Worm (Caenorhabditis elegans) whole organism, L4 larva: ENCODE measurements around the gene flp-21.

Experiments
- D1046.2 ChIP-seq: fragments of 200-800 bp; sonication (Bioruptor generic); IDR thresholded peaks from 2 replicates; pipeline ENCODE4 v1.3.6; 2022; ENCODE audit warnings: missing genetic modification characterization, missing compliant biosample characterization
- F10B5.3 ChIP-seq: sonication (generic microtip); optimal IDR thresholded peaks from 2 replicates; lab custom pipeline; 2016; ENCODE audit warnings: mild to moderate bottlenecking, missing genetic modification characterization, missing compliant biosample characterization
- F49E8.2 ChIP-seq: sonication (generic microtip); optimal IDR thresholded peaks from 2 replicates; lab custom pipeline; 2016; ENCODE audit warnings: missing compliant biosample characterization, mild to moderate bottlenecking, missing genetic modification characterization, borderline replicate concordance
- R02D3.7 ChIP-seq: fragments of 150-350 bp; sonication (generic microtip); optimal IDR thresholded peaks from 3 replicates; lab custom pipeline; 2014; ENCODE audit warnings: missing biosample characterization, missing genetic modification characterization
- Y105C5A.15 ChIP-seq: fragments of 200-800 bp; sonication (Bioruptor generic); IDR thresholded peaks from 2 replicates; pipeline ENCODE4 v1.3.6; 2022; ENCODE audit warnings: missing genetic modification characterization, missing compliant biosample characterization
- aha-1 ChIP-seq: fragments of 150-350 bp; peaks from one replicate; lab custom pipeline; 2014; ENCODE audit warnings: missing biosample characterization, missing genetic modification characterization
- aly-2 ChIP-seq: sonication (generic microtip); optimal IDR thresholded peaks from 2 replicates; lab custom pipeline; 2018; ENCODE audit warnings: missing biosample characterization, missing genetic modification characterization
- arid-1 ChIP-seq: fragments of 200-800 bp; sonication (Bioruptor generic); conservative IDR thresholded peaks from 2 replicates; pipeline ENCODE4 v1.3.6; 2022; ENCODE audit warnings: missing genetic modification reagents, missing genetic modification characterization, missing compliant biosample characterization
- ceh-20 ChIP-seq: fragments of 200-800 bp; sonication (Bioruptor generic); IDR thresholded peaks from 2 replicates; pipeline ENCODE4 v1.3.6; 2022; ENCODE audit warnings: missing genetic modification reagents, missing genetic modification characterization, missing compliant biosample characterization
- ceh-28 ChIP-seq: fragments of 150-350 bp; optimal IDR thresholded peaks from 2 replicates; lab custom pipeline; 2014; ENCODE audit warnings: missing biosample characterization, missing genetic modification reagents, missing genetic modification characterization
- ces-1 ChIP-seq: fragments of 150-350 bp; sonication (generic microtip); optimal IDR thresholded peaks from 4 replicates; lab custom pipeline; 2014; ENCODE audit warnings: missing biosample characterization, missing genetic modification reagents, missing genetic modification characterization
- ctbp-1 ChIP-seq: fragments of 200-800 bp; sonication (Bioruptor generic); IDR thresholded peaks from 2 replicates; pipeline ENCODE4 v1.3.6; 2022; ENCODE audit warnings: missing genetic modification reagents, missing genetic modification characterization, missing compliant biosample characterization
- dmd-8 ChIP-seq: fragments of 200-800 bp; sonication (Bioruptor generic); IDR thresholded peaks from 2 replicates; pipeline ENCODE4 v1.3.6; 2022; ENCODE audit warnings: missing genetic modification characterization, missing compliant biosample characterization
- dpl-1 ChIP-seq: fragments of 150-350 bp; optimal IDR thresholded peaks from 2 replicates; lab custom pipeline; 2014; ENCODE audit warnings: missing biosample characterization, missing genetic modification reagents, missing genetic modification characterization
- fkh-10 ChIP-seq: fragments of 150-350 bp; optimal IDR thresholded peaks from 2 replicates; lab custom pipeline; 2014; ENCODE audit warnings: missing biosample characterization, missing genetic modification reagents, missing genetic modification characterization
- fos-1 ChIP-seq: fragments of 150-350 bp; optimal IDR thresholded peaks from 2 replicates; lab custom pipeline; 2014; ENCODE audit warnings: missing biosample characterization, missing genetic modification characterization
- hif-1 ChIP-seq, 2 experiments: sonication (generic microtip); optimal IDR thresholded peaks; 2 replicates each; lab custom pipeline; 2016 to 2017; ENCODE audit warnings: missing compliant biosample characterization in 2 of 2, missing genetic modification characterization in 2 of 2, missing genetic modification reagents in 2 of 2, missing genotype in 2 of 2, mild to moderate bottlenecking in 1 of 2
- jun-1 ChIP-seq: fragments of 150-350 bp; optimal IDR thresholded peaks from 2 replicates; lab custom pipeline; 2014; ENCODE audit warnings: missing biosample characterization, missing genetic modification reagents, missing genetic modification characterization
- lin-38 ChIP-seq: fragments of 200-800 bp; sonication (Bioruptor generic); IDR thresholded peaks from 2 replicates; pipeline ENCODE4 v1.3.6; 2022; ENCODE audit warnings: missing genetic modification reagents, missing genetic modification characterization, missing compliant biosample characterization
- lin-39 ChIP-seq: fragments of 150-350 bp; optimal IDR thresholded peaks from 2 replicates; lab custom pipeline; 2014; ENCODE audit warnings: missing biosample characterization, missing genetic modification reagents, missing genetic modification characterization
- lsy-2 ChIP-seq, 2 experiments: fragments of 150-350 bp in 1 of 2; sonication (generic microtip) in 1 of 2; optimal IDR thresholded peaks; 2 replicates each; lab custom pipeline; 2014 to 2017; ENCODE audit warnings: missing biosample characterization in 2 of 2, missing genetic modification characterization in 2 of 2
- madf-5 ChIP-seq, 2 experiments: fragments of 200-800 bp; sonication (Bioruptor generic); IDR thresholded peaks; 2 replicates each; pipeline ENCODE4 v1.3.6; 2022; ENCODE audit warnings: missing compliant biosample characterization in 2 of 2, missing genetic modification characterization in 2 of 2
- madf-9 ChIP-seq: fragments of 200-800 bp; sonication (Bioruptor generic); conservative IDR thresholded peaks from 2 replicates; pipeline ENCODE4 v1.3.6; 2022; ENCODE audit warnings: missing genetic modification reagents, missing genetic modification characterization, missing compliant biosample characterization
- mep-1 ChIP-seq: fragments of 150-350 bp; sonication (generic microtip); optimal IDR thresholded peaks from 3 replicates; lab custom pipeline; 2014; ENCODE audit warnings: missing biosample characterization, missing genetic modification characterization
- mes-2 ChIP-seq: sonication (generic microtip); optimal IDR thresholded peaks from 2 replicates; lab custom pipeline; 2016; ENCODE audit warnings: missing genotype, mild to moderate bottlenecking, missing genetic modification characterization, missing compliant biosample characterization; ENCODE audit not compliant: poor library complexity, severe bottlenecking
- mxl-3 ChIP-seq: fragments of 200-800 bp; sonication (Bioruptor generic); optimal IDR thresholded peaks from 2 replicates; lab custom pipeline; 2018; ENCODE audit warnings: mild to moderate bottlenecking, missing genetic modification characterization, missing compliant biosample characterization
- nhr-28 ChIP-seq: fragments of 150-350 bp; optimal IDR thresholded peaks from 2 replicates; lab custom pipeline; 2014; ENCODE audit warnings: missing biosample characterization, missing genetic modification characterization
- nhr-41 ChIP-seq: fragments of 200-800 bp; sonication (Bioruptor generic); IDR thresholded peaks from 2 replicates; pipeline ENCODE4 v1.3.6; 2022; ENCODE audit warnings: missing genetic modification reagents, missing genetic modification characterization, missing compliant biosample characterization
- nhr-77 ChIP-seq: fragments of 150-350 bp; optimal IDR thresholded peaks from 2 replicates; lab custom pipeline; 2014; ENCODE audit warnings: missing biosample characterization, missing genetic modification characterization
- pha-4 ChIP-seq, 2 experiments: fragments of 150-350 bp in 1 of 2; fragments of 200-800 bp in 1 of 2; sonication (Bioruptor generic) in 1 of 2; IDR thresholded peaks in 1 of 2; optimal IDR thresholded peaks in 1 of 2; 2 replicates each; pipeline versions ENCODE4 v1.3.6 to Lab custom; 2014 to 2022; ENCODE audit warnings: missing genetic modification characterization in 2 of 2, missing genetic modification reagents in 2 of 2, missing biosample characterization in 1 of 2, missing compliant biosample characterization in 1 of 2
- pqm-1 ChIP-seq: sonication (generic microtip); optimal IDR thresholded peaks from 2 replicates; lab custom pipeline; 2017; ENCODE audit warnings: missing biosample characterization, missing genetic modification characterization
- rbr-2 ChIP-seq: sonication (generic microtip); optimal IDR thresholded peaks from 2 replicates; lab custom pipeline; 2016; ENCODE audit warnings: missing genotype, missing genetic modification characterization, missing compliant biosample characterization
- sdz-12 ChIP-seq: fragments of 200-800 bp; sonication (Bioruptor generic); optimal IDR thresholded peaks from 2 replicates; lab custom pipeline; 2018; ENCODE audit warnings: mild to moderate bottlenecking, missing genetic modification characterization, missing compliant biosample characterization
- set-16 ChIP-seq: fragments of 200-800 bp; sonication (Bioruptor generic); IDR thresholded peaks from 2 replicates; pipeline ENCODE4 v1.3.6; 2022; ENCODE audit warnings: missing genetic modification reagents, missing genetic modification characterization, missing compliant biosample characterization
- snpc-4 ChIP-seq: fragments of 150-350 bp; optimal IDR thresholded peaks from 2 replicates; lab custom pipeline; 2014; ENCODE audit warnings: missing biosample characterization, missing genetic modification characterization
- tag-97 ChIP-seq: fragments of 200-800 bp; sonication (Bioruptor generic); IDR thresholded peaks from 2 replicates; pipeline ENCODE4 v1.3.6; 2022; ENCODE audit warnings: missing genetic modification characterization, missing compliant biosample characterization
- tra-1 ChIP-seq: fragments of 200-800 bp; sonication (Bioruptor generic); IDR thresholded peaks from 2 replicates; pipeline ENCODE4 v1.3.6; 2022; ENCODE audit warnings: missing genetic modification reagents, missing genetic modification characterization, missing compliant biosample characterization
- unc-130 ChIP-seq: sonication (generic microtip); optimal IDR thresholded peaks from 2 replicates; lab custom pipeline; 2016; ENCODE audit warnings: missing genetic modification reagents, missing genetic modification characterization, missing compliant biosample characterization
- zfp-2 ChIP-seq: sonication (generic microtip); optimal IDR thresholded peaks from 2 replicates; lab custom pipeline; 2016; ENCODE audit warnings: mild to moderate bottlenecking, missing genetic modification characterization, missing compliant biosample characterization
- zip-2 ChIP-seq: fragments of 150-350 bp; optimal IDR thresholded peaks from 2 replicates; lab custom pipeline; 2014; ENCODE audit warnings: missing biosample characterization, missing genetic modification characterization
- ztf-11 ChIP-seq: fragments of 150-350 bp; optimal IDR thresholded peaks from 2 replicates; lab custom pipeline; 2014; ENCODE audit warnings: missing biosample characterization, missing genetic modification characterization

flp-21 gene

ce11 chrV:7810591-7810990 is 17.4 kb downstream of the flp-21 start:
- TF ChIP-seq snpc-4 (tag; lab: Kevin White, UChicago) (no peak), aha-1 (tag; lab: Kevin White, UChicago) (peak; percentile 97)

ce11 chrV:7811758-7812157 is 18.6 kb downstream of the flp-21 start, which contains the start of gene ZK742.4:
TSS of gene ZK742.4 (minus strand) at chrV:7811792.
- TF ChIP-seq nhr-28 (peak; percentile 43), fkh-10 (GFP tag; lab: Kevin White, UChicago) (no peak), pha-4 (GFP tag; IDR thresholded peaks at IDR 0.05; lab: Robert Waterston, UW) (0 out of 2 replicates have a peak, but pooled peaks have one; percentile 21), pha-4 (tag; optimal IDR thresholded peaks at IDR 0.05; lab: Kevin White, UChicago) (no peak)

DNA sequence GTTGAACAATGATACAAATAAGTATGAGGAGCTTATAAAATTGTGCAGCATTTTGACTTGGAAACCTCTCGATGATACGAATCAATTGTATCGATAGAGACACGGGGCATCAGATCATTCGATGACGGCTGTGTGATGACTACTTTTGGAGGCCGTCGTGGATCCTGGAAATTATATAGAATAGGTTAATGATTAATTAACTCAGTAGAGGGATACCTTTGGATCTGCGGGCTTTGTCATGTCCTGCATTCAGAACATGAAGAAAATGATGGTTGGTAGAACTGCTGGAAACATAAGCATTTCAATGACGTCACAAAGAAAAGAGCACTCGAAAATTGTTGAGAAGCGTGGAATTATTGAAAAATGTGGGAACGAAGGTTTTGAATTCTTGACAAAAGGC is 21.4 kb downstream of the flp-21 start, which contains the start of gene ZK742.6:
TSS of gene ZK742.6 (minus strand) at position 342 of the 400 bp plus-strand sequence.
- TF ChIP-seq tra-1 (no peak), sdz-12 (GFP tag; lab: Kevin White, UChicago) (no peak), jun-1 (tag; lab: Kevin White, UChicago) (no peak), lin-38 (GFP tag; lab: Robert Waterston, UW) (no peak), mep-1 (no peak), set-16 (GFP tag; lab: Robert Waterston, UW) (no peak), arid-1 (no peak), lin-39 (tag; lab: Kevin White, UChicago) (no peak), madf-9 (GFP tag; lab: Robert Waterston, UW) (no peak), aly-2 (tag; lab: Kevin White, UChicago) (no peak), Y105C5A.15 (GFP tag; lab: Robert Waterston, UW) (no peak), F49E8.2 (tag; lab: Kevin White, UChicago) (no peak), zip-2 (tag; lab: Kevin White, UChicago) (no peak), ceh-20 (GFP tag; lab: Robert Waterston, UW) (no peak), mxl-3 (GFP tag; lab: Kevin White, UChicago) (no peak), D1046.2 (no peak), hif-1 (tag; optimal IDR thresholded peaks at IDR 0.05; lab: Kevin White, UChicago) (no peak), unc-130 (no peak), dmd-8 (GFP tag; lab: Robert Waterston, UW) (no peak), lsy-2 (tag; optimal IDR thresholded peaks at IDR 0.05; lab: Kevin White, UChicago) (no peak)

- 0 out of 2 replicates have a peak, but pooled peaks have one; percentile 31 for TF ChIP-seq ctbp-1 (GFP tag; lab: Robert Waterston, UW)
- peak; percentile 56 for TF ChIP-seq fkh-10 (GFP tag; lab: Kevin White, UChicago)
- no peak for TF ChIP-seq ceh-28 (tag; lab: Kevin White, UChicago)
- TF ChIP-seq R02D3.7 (tag; lab: Kevin White, UChicago): no peak
- no peak for TF ChIP-seq mes-2 (tag; lab: Kevin White, UChicago)
- TF ChIP-seq ces-1: peak; percentile 65
- no peak for TF ChIP-seq madf-5 (GFP tag; IDR thresholded peaks at IDR 0.05; lab: Robert Waterston, UW)
- no peak for TF ChIP-seq mxl-3 (GFP tag; lab: Kevin White, UChicago)
Observed at ce11 chrV:7816486-7816885, 23.3 kb downstream of the flp-21 start.

DNA sequence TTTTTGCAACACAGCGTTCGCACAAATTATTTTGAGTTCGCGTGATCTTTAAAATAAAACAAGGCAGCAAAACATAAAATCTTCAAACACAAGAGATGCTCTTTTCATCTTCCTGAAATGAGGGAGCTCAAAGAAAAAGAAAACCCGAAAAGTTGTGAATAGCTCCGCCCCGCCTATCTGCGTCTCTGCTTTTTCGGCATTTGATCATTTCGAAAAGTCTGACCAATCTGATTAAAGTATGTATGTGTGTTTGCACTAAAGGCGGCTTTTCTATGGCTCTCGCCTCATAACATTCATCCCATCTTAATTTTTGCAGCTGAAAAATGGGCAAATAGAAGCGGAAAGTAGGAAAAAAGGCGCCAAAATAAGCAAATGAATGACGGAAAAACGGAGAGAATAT is 26.4 kb downstream of the flp-21 start:
- TF ChIP-seq fkh-10 (GFP tag; lab: Kevin White, UChicago) (peak; percentile 19), lin-38 (GFP tag; lab: Robert Waterston, UW) (no peak)

DNA sequence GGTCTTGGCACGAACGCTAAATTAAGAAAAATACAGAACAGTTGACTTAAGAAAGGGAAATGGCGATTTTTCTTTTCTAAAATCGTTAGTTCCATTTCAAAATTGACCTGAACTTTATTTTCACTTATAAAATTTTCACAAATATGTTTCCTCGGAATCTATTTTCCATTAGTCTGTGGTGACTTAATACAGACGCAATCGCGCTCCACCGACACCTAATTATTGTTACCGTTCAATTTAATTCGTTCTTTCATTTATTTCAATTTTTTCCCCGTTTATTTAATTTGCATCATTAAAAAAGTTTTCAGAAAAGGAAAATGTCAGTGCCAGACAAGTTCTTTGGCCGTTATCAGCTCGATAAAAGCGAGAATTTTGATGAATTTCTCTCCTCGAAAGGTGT is 27.1 kb downstream of the flp-21 start, which contains the start of gene lbp-4:
TSS of gene lbp-4 (plus strand) at position 309 of the 400 bp plus-strand sequence.
- TF ChIP-seq rbr-2 (tag; lab: Kevin White, UChicago): no peak
- TF ChIP-seq mes-2 (tag; lab: Kevin White, UChicago): peak; percentile 89
- TF ChIP-seq nhr-77 (tag; lab: Kevin White, UChicago): peak; percentile 57
- TF ChIP-seq pqm-1 (tag; lab: Kevin White, UChicago): peak; percentile 56
- TF ChIP-seq nhr-41: no peak
- peak; percentile 15 for TF ChIP-seq unc-130
- no peak for TF ChIP-seq F10B5.3
- no peak for TF ChIP-seq tag-97
- no peak for TF ChIP-seq F49E8.2 (tag; lab: Kevin White, UChicago)
- TF ChIP-seq hif-1 (tag; optimal IDR thresholded peaks at IDR 0.05; lab: Kevin White, UChicago): peak in 1 of 2 experiments; percentile 46
- TF ChIP-seq aha-1 (tag; lab: Kevin White, UChicago): peak; percentile 17
- no peak for TF ChIP-seq fos-1 (tag; lab: Kevin White, UChicago)
- no peak for TF ChIP-seq ztf-11 (tag; lab: Kevin White, UChicago)
- TF ChIP-seq dpl-1: peak; percentile 23
- TF ChIP-seq zfp-2 (tag; lab: Kevin White, UChicago): no peak
- TF ChIP-seq nhr-28: peak; percentile 32
- TF ChIP-seq ceh-28 (tag; lab: Kevin White, UChicago): no peak
